Worm (Caenorhabditis elegans): Measurements from ENCODE around the gene etc-1.

DNA sequence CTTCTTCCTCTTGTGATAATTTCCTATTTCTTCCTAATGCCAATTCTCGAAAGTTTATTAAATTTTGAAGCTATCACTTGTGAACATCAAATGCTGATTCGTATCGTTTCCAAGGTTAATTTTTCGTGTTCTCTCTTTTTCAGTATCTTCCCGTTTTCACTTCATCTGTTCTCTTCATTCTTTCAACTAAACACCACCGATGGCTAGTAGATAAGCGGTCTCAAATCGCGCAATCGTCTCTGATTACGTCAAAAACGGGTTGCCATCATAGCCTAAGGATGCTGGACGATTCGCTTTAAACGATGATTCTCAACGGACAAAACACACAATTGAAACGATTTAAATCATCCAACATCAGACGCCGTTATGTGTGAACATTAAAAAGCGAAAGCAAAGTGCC lies 52.9 kb downstream of the etc-1 start:
- TF ChIP-seq sea-1 (GFP tag; conservative IDR thresholded peaks at IDR 0.05) (no peak), tra-4 (tag; optimal IDR thresholded peaks at IDR 0.05) (no peak), hnd-1 (tag; optimal IDR thresholded peaks at IDR 0.05) (no peak), ama-1 (optimal IDR thresholded peaks at IDR 0.05) (no peak), ceh-13 (GFP tag; optimal IDR thresholded peaks at IDR 0.05) (no peak), scrt-1 (GFP tag; IDR thresholded peaks at IDR 0.05) (no peak), F13C5.2 (tag; optimal IDR thresholded peaks at IDR 0.05) (no peak)
